Fruit fly (Drosophila melanogaster) S2 (cell line): Measurements from ENCODE around the gene CG42654.

Experiments
- CG8478 ChIP-seq: fragments of >200 bp; optimal IDR thresholded peaks from 2 replicates; lab custom pipeline; 2018
- CTCF ChIP-seq, 2 experiments: fragments of >200 bp; optimal IDR thresholded peaks; 2 replicates each; lab custom pipeline; 2018

DNA sequence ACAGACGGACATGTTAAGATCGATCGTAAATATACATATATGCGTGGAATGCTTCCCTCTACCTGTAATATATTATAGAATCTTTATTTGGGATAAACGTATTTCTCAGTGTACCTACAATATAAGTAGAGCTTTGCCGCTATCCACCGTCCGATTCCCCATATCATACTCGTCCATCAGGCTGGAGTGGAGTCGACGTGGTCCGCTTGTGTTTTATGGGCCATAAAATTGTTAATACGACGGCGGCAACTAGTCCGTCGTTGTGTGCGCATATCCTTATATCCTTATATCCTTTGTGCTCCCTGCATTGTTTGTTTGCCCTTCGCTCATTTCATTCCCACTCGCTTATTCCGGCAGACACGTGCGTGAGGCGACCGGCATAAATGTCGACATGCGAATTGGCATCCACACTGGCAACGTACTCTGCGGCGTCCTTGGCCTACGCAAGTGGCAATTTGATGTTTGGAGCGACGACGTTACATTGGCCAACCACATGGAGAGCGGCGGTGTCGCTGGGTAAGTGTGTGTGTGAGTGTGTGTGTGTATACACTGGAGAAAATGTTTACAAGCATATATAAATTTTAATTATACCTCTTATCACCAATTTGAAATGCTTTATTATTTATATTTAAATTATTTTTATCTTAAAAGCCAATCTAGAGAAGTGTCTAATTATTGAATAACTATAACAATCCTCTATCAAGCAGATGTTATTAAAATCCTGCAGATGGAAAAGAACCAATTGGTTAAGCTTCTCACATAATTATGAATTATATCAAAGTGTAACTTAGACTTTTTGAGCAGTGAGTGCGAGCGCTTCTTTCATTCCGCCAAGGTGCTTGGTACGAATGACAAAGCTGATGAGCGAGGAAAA is 14.6 kb upstream of the CG42654 start:
- TF ChIP-seq CG8478 (lab: Kevin White, UChicago), result no peak
- TF ChIP-seq CTCF (optimal IDR thresholded peaks at IDR 0.05; lab: Kevin White, UChicago), result no peak
